Worm (Caenorhabditis elegans) whole organism, young adult: ENCODE measurements around the gene F13E9.13.

Source experiments
- B0035.1 ChIP-seq: sonication (generic microtip); optimal IDR thresholded peaks from 2 replicates; lab custom pipeline; 2016; ENCODE audit warnings: missing genetic modification characterization, mild to moderate bottlenecking, missing compliant biosample characterization, missing genotype, missing genetic modification reagents
- B0336.3 ChIP-seq: fragments of 200-800 bp; sonication (Bioruptor generic); IDR thresholded peaks from 2 replicates; pipeline ENCODE4 v1.3.6; 2022; ENCODE audit warnings: missing genetic modification characterization, missing compliant biosample characterization
- D2030.7 ChIP-seq: fragments of 200-800 bp; sonication (Bioruptor generic); IDR thresholded peaks from 2 replicates; pipeline ENCODE4 v1.3.6; 2022; ENCODE audit warnings: missing genetic modification reagents, missing genetic modification characterization, missing compliant biosample characterization
- F23B12.7 ChIP-seq: sonication (generic microtip); optimal IDR thresholded peaks from 2 replicates; lab custom pipeline; 2017; ENCODE audit warnings: missing genetic modification characterization, mild to moderate bottlenecking, missing compliant biosample characterization, antibody characterized with exemption, moderate library complexity; ENCODE audit not compliant: insufficient read depth
- F33H1.4 ChIP-seq: fragments of 200-800 bp; sonication (Bioruptor generic); IDR thresholded peaks from 2 replicates; pipeline ENCODE4 v1.3.6; 2022; ENCODE audit warnings: missing genetic modification reagents, missing genetic modification characterization, missing compliant biosample characterization
- F37B4.10 ChIP-seq: fragments of 200-800 bp; sonication (Bioruptor generic); IDR thresholded peaks from 2 replicates; pipeline ENCODE4 v1.3.6; 2022; ENCODE audit warnings: missing genetic modification characterization, missing compliant biosample characterization
- F49E8.2 ChIP-seq: sonication (generic microtip); optimal IDR thresholded peaks from 3 replicates; lab custom pipeline; 2017; ENCODE audit warnings: missing genetic modification characterization, mild to moderate bottlenecking, missing compliant biosample characterization, antibody characterized with exemption, moderate library complexity; ENCODE audit not compliant: insufficient read depth
- F55B11.4 ChIP-seq: sonication (generic microtip); optimal IDR thresholded peaks from 2 replicates; lab custom pipeline; 2016; ENCODE audit warnings: missing compliant biosample characterization, missing genetic modification characterization, borderline replicate concordance; ENCODE audit not compliant: insufficient read depth
- Y53G8AR.9 ChIP-seq: fragments of 200-800 bp; sonication (Bioruptor generic); conservative IDR thresholded peaks from 2 replicates; pipeline ENCODE4 v1.3.6; 2022; ENCODE audit warnings: missing genetic modification reagents, missing genetic modification characterization, missing compliant biosample characterization
- Y56A3A.18 ChIP-seq: fragments of 200-800 bp; sonication (Bioruptor generic); IDR thresholded peaks from 2 replicates; pipeline ENCODE4 v1.3.6; 2022; ENCODE audit warnings: missing genetic modification reagents, missing genetic modification characterization, missing compliant biosample characterization
- Y67H2A.10 ChIP-seq: fragments of 200-800 bp; sonication (Bioruptor generic); conservative IDR thresholded peaks from 2 replicates; pipeline ENCODE4 v1.3.6; 2022; ENCODE audit warnings: missing genetic modification reagents, missing genetic modification characterization, missing compliant biosample characterization
- Y79H2A.3 ChIP-seq: fragments of 200-800 bp; sonication (Bioruptor generic); conservative IDR thresholded peaks from 2 replicates; pipeline ENCODE4 v1.3.6; 2022; ENCODE audit warnings: missing genetic modification reagents, missing genetic modification characterization, missing compliant biosample characterization
- ama-1 ChIP-seq, 3 experiments: fragments of 150-350 bp in 1 of 3; sonication (generic microtip) in 2 of 3; optimal IDR thresholded peaks; 2 replicates each; lab custom pipeline; 2014 to 2018; ENCODE audit warnings: missing biosample characterization in 2 of 3, missing genetic modification characterization in 2 of 3, missing genetic modification reagents in 2 of 3
- aptf-3 ChIP-seq: fragments of 200-800 bp; sonication (Bioruptor generic); IDR thresholded peaks from 2 replicates; pipeline ENCODE4 v1.3.6; 2022; ENCODE audit warnings: missing genetic modification characterization, missing compliant biosample characterization
- athp-1 ChIP-seq: sonication (generic microtip); optimal IDR thresholded peaks from 2 replicates; lab custom pipeline; 2017; ENCODE audit warnings: mild to moderate bottlenecking, missing genetic modification characterization, missing compliant biosample characterization
- attf-6 ChIP-seq: fragments of 200-800 bp; sonication (Bioruptor generic); IDR thresholded peaks from 2 replicates; pipeline ENCODE4 v1.3.6; 2022; ENCODE audit warnings: missing genetic modification reagents, missing genetic modification characterization, missing compliant biosample characterization
- bed-1 ChIP-seq: fragments of 200-800 bp; sonication (Bioruptor generic); IDR thresholded peaks from 2 replicates; pipeline ENCODE4 v1.3.6; 2022; ENCODE audit warnings: missing genetic modification reagents, missing genetic modification characterization, missing compliant biosample characterization
- ceh-27 ChIP-seq: fragments of 200-800 bp; sonication (Bioruptor generic); optimal IDR thresholded peaks from 2 replicates; lab custom pipeline; 2018; ENCODE audit warnings: mild to moderate bottlenecking, missing genetic modification characterization, moderate library complexity, missing compliant biosample characterization
- ceh-58 ChIP-seq: fragments of 200-800 bp; sonication (Bioruptor generic); IDR thresholded peaks from 2 replicates; pipeline ENCODE4 v1.3.6; 2022; ENCODE audit warnings: missing genetic modification characterization, missing compliant biosample characterization
- ceh-91 ChIP-seq: fragments of 200-800 bp; sonication (Bioruptor generic); IDR thresholded peaks from 2 replicates; pipeline ENCODE4 v1.3.6; 2022; ENCODE audit warnings: missing genetic modification reagents, missing genetic modification characterization, missing compliant biosample characterization
- chd-7 ChIP-seq: sonication (generic microtip); optimal IDR thresholded peaks from 2 replicates; lab custom pipeline; 2016; ENCODE audit warnings: mild to moderate bottlenecking, missing genetic modification characterization, moderate library complexity, missing compliant biosample characterization
- dpl-1 ChIP-seq: fragments of 150-350 bp; optimal IDR thresholded peaks from 2 replicates; lab custom pipeline; 2014; ENCODE audit warnings: missing biosample characterization, missing genetic modification reagents, missing genetic modification characterization
- efl-1 ChIP-seq: fragments of 150-350 bp; optimal IDR thresholded peaks from 2 replicates; lab custom pipeline; 2014; ENCODE audit warnings: missing biosample characterization, missing genetic modification reagents, missing genetic modification characterization
- egrh-3 ChIP-seq: fragments of 200-800 bp; sonication (Bioruptor generic); IDR thresholded peaks from 2 replicates; pipeline ENCODE4 v1.3.6; 2022; ENCODE audit warnings: missing genetic modification reagents, missing genetic modification characterization, missing compliant biosample characterization
- lag-1 ChIP-seq: fragments of 200-800 bp; sonication (Bioruptor generic); IDR thresholded peaks from 2 replicates; pipeline ENCODE4 v1.3.6; 2022; ENCODE audit warnings: missing genetic modification reagents, missing genetic modification characterization, missing compliant biosample characterization
- lir-1 ChIP-seq: fragments of 200-800 bp; sonication (Bioruptor generic); conservative IDR thresholded peaks from 2 replicates; pipeline ENCODE4 v1.3.6; 2022; ENCODE audit warnings: missing genetic modification reagents, missing genetic modification characterization, missing compliant biosample characterization
- madf-10 ChIP-seq: sonication (generic microtip); optimal IDR thresholded peaks from 2 replicates; lab custom pipeline; 2016; ENCODE audit warnings: mild to moderate bottlenecking, missing genetic modification characterization, missing compliant biosample characterization
- mes-4 ChIP-seq: sonication (generic microtip); optimal IDR thresholded peaks from 2 replicates; lab custom pipeline; 2016; ENCODE audit warnings: missing genotype, missing genetic modification characterization, missing compliant biosample characterization
- nhr-27 ChIP-seq: fragments of 200-800 bp; sonication (Bioruptor generic); optimal IDR thresholded peaks from 2 replicates; lab custom pipeline; 2018; ENCODE audit warnings: mild to moderate bottlenecking, missing genetic modification characterization, moderate library complexity, missing compliant biosample characterization
- nhr-80 ChIP-seq: sonication (generic microtip); optimal IDR thresholded peaks from 2 replicates; lab custom pipeline; 2016; ENCODE audit warnings: missing genetic modification characterization, missing compliant biosample characterization
- nhr-90 ChIP-seq: sonication (generic microtip); optimal IDR thresholded peaks from 2 replicates; lab custom pipeline; 2016; ENCODE audit warnings: missing genotype, mild to moderate bottlenecking, missing genetic modification characterization, missing compliant biosample characterization
- snpc-1.1 ChIP-seq: sonication (generic microtip); optimal IDR thresholded peaks from 2 replicates; lab custom pipeline; 2017; ENCODE audit warnings: missing genetic modification characterization, mild to moderate bottlenecking, missing compliant biosample characterization, antibody characterized with exemption, moderate library complexity, missing genotype, missing genetic modification reagents; ENCODE audit not compliant: insufficient read depth
- snpc-4 ChIP-seq, 5 experiments: fragments of 150-350 bp in 1 of 5; sonication (generic microtip) in 4 of 5; optimal IDR thresholded peaks; 2 replicates each; lab custom pipeline; 2014 to 2018; ENCODE audit warnings: missing genetic modification characterization in 5 of 5, missing biosample characterization in 3 of 5, antibody characterized with exemption in 2 of 5, mild to moderate bottlenecking in 2 of 5, missing compliant biosample characterization in 2 of 5, missing genotype in 2 of 5, moderate library complexity in 2 of 5, missing genetic modification reagents in 1 of 5
- tbp1 ChIP-seq: fragments of 200-800 bp; sonication (Bioruptor generic); optimal IDR thresholded peaks from 2 replicates; lab custom pipeline; 2018; ENCODE audit warnings: mild to moderate bottlenecking, missing genetic modification characterization, missing compliant biosample characterization
- tlf-1 ChIP-seq: fragments of 200-800 bp; sonication (Bioruptor generic); optimal IDR thresholded peaks from 2 replicates; lab custom pipeline; 2018; ENCODE audit warnings: mild to moderate bottlenecking, missing genetic modification characterization, missing compliant biosample characterization
- ztf-26 ChIP-seq: sonication (generic microtip); optimal IDR thresholded peaks from 2 replicates; lab custom pipeline; 2017; ENCODE audit warnings: missing genetic modification characterization, missing compliant biosample characterization
- ztf-6 ChIP-seq: fragments of 200-800 bp; sonication (Bioruptor generic); IDR thresholded peaks from 2 replicates; pipeline ENCODE4 v1.3.6; 2022; ENCODE audit warnings: missing genetic modification reagents, missing genetic modification characterization, missing compliant biosample characterization

Gene F13E9.13

DNA sequence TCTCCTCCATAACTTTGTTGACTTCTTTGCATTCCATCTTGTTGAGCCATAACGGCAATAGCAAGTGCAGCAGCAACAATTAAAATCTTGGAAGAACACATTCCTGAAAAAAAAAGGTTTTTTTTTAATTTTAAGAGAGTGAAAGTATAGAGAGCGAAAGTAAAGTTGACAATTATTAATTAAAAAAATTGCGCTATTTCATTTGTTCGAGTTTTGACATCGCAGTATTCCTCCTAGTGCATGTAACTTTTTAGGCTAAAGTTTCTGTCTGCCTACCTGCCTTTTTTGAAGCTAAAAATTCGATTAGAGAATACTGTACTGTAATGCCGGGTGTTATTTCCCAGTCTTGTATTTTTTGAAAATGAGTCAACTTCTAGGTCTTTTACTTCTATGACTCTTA is 10.6 kb downstream of the F13E9.13 start, which contains the start of gene srlf-12:
Gene srlf-12 (minus strand): TSS at position 101 of the 400 bp plus-strand sequence.
- TF ChIP-seq madf-10 (tag; lab: Kevin White, UChicago) (no peak), Y53G8AR.9 (GFP tag; lab: Robert Waterston, UW) (no peak), chd-7 (tag; lab: Kevin White, UChicago) (no peak), F49E8.2 (tag; lab: Kevin White, UChicago) (no peak), attf-6 (GFP tag; lab: Robert Waterston, UW) (no peak), B0336.3 (no peak), Y79H2A.3 (no peak), snpc-4 (GFP tag; optimal IDR thresholded peaks at IDR 0.05; lab: Kevin White, UChicago) (no peak), snpc-4 (tag; optimal IDR thresholded peaks at IDR 0.05; lab: Kevin White, UChicago) (no peak), Y67H2A.10 (no peak), ztf-6 (GFP tag; lab: Robert Waterston, UW) (no peak), ceh-27 (GFP tag; lab: Kevin White, UChicago) (no peak), B0035.1 (no peak), lir-1 (GFP tag; lab: Robert Waterston, UW) (no peak), nhr-27 (tag; lab: Kevin White, UChicago) (no peak), ztf-26 (tag; lab: Kevin White, UChicago) (no peak), D2030.7 (GFP tag; lab: Robert Waterston, UW) (no peak), lag-1 (GFP tag; lab: Robert Waterston, UW) (no peak), tlf-1 (GFP tag; lab: Kevin White, UChicago) (no peak)
- TF ChIP-seq, all 124 proteins: peak for 0

DNA sequence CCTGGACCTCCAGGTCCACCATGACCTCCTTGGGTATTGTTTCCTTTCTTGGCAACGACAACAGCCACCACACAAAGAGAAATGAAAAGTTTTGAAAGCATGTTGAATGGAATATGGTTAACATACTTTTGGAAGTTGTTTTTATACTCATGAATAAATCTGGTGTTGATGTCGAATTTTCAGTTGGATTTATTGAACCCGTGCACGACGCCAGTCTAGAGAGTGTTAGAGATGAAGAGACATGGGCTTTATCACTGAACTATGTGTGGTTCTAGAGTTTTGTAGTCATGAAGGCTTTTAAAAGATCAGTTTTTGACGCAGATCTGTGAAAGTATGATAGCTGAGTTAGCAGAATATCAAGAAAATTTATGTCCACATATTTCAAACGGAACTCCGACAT is 12.9 kb downstream of the F13E9.13 start, which contains the start of gene srlf-14:
Gene srlf-14 (minus strand): TSS at position 101 of the 400 bp plus-strand sequence.
- TF ChIP-seq F55B11.4 (no peak), attf-6 (GFP tag; lab: Robert Waterston, UW) (no peak), tlf-1 (GFP tag; lab: Kevin White, UChicago) (no peak), ama-1 (optimal IDR thresholded peaks at IDR 0.05; lab: Kevin White, UChicago) (no peak), ama-1 (GFP tag; optimal IDR thresholded peaks at IDR 0.05; lab: Kevin White, UChicago) (no peak)

- TF ChIP-seq F23B12.7 (tag; lab: Kevin White, UChicago) = no peak
- no peak for TF ChIP-seq Y53G8AR.9 (GFP tag; lab: Robert Waterston, UW)
- no peak for TF ChIP-seq efl-1 (GFP tag; lab: Kevin White, UChicago)
- no peak for TF ChIP-seq tbp1 (GFP tag; lab: Kevin White, UChicago)
These were observed 15.2 kb downstream of the F13E9.13 start, which contains the start of gene srlf-13 for ce11 chrIV:10896512-10896911. srlf-13 (minus strand) TSS chrIV:10896612.

- no peak for TF ChIP-seq snpc-1.1 (tag; lab: Kevin White, UChicago)
- TF ChIP-seq Y56A3A.18 = no peak
- no peak for TF ChIP-seq mes-4 (tag; lab: Kevin White, UChicago)
- TF ChIP-seq nhr-90 (tag; lab: Kevin White, UChicago) = no peak
- no peak for TF ChIP-seq F37B4.10 (GFP tag; lab: Robert Waterston, UW)
- TF ChIP-seq egrh-3 (GFP tag; lab: Robert Waterston, UW) = no peak
- TF ChIP-seq nhr-80 (tag; lab: Kevin White, UChicago) = no peak
- no peak for TF ChIP-seq dpl-1 (GFP tag; lab: Kevin White, UChicago)
- TF ChIP-seq F33H1.4 = no peak
- no peak for TF ChIP-seq bed-1 (GFP tag; lab: Robert Waterston, UW)
- TF ChIP-seq B0035.1 = no peak
- no peak for TF ChIP-seq F23B12.7 (tag; lab: Kevin White, UChicago)
- TF ChIP-seq ceh-91 = no peak
- no peak for TF ChIP-seq athp-1
- no peak for TF ChIP-seq efl-1 (GFP tag; lab: Kevin White, UChicago)
- no peak for TF ChIP-seq aptf-3 (GFP tag; lab: Robert Waterston, UW)
- no peak for TF ChIP-seq ceh-58 (GFP tag; lab: Robert Waterston, UW)
These were observed 16.8 kb downstream of the F13E9.13 start for ce11 chrIV:10898160-10898559.
